Worm (Caenorhabditis elegans): ENCODE results near the gene lias-1.

- TF ChIP-seq zag-1 (tag; optimal IDR thresholded peaks at IDR 0.05): no peak
- no peak for TF ChIP-seq nhr-237 (tag; optimal IDR thresholded peaks at IDR 0.05)
- TF ChIP-seq lsy-2 (tag; optimal IDR thresholded peaks at IDR 0.05): no peak
- no peak for TF ChIP-seq ceh-82 (tag; optimal IDR thresholded peaks at IDR 0.05)
- TF ChIP-seq ceh-16 (tag; optimal IDR thresholded peaks at IDR 0.05): no peak
- TF ChIP-seq lin-39 (tag; optimal IDR thresholded peaks at IDR 0.05): no peak
- TF ChIP-seq elt-3 (tag; optimal IDR thresholded peaks at IDR 0.05): no peak
Observed at ce11 chrIII:3468384-3468783, 36.5 kb downstream of the lias-1 start.
